Worm (Caenorhabditis elegans): Measurements from ENCODE around the gene T06E4.5.

Gene T06E4.5

ce11 chrV:9582594-9583322 lies 48.3 kb upstream of the T06E4.5 start, which contains the start of gene rtfo-1 (continued):
- TF ChIP-seq F13H6.1 (tag; optimal IDR thresholded peaks at IDR 0.05): no peak
- TF ChIP-seq ceh-18 (tag; optimal IDR thresholded peaks at IDR 0.05): no peak
- TF ChIP-seq ceh-24 (tag; optimal IDR thresholded peaks at IDR 0.05): no peak
- TF ChIP-seq npax-4 (tag; optimal IDR thresholded peaks at IDR 0.05): no peak
- peak; percentile 46 for TF ChIP-seq ttx-3 (tag; optimal IDR thresholded peaks at IDR 0.05)
- no peak for TF ChIP-seq unc-55 (GFP tag; optimal IDR thresholded peaks at IDR 0.05)
- TF ChIP-seq pros-1 (tag; optimal IDR thresholded peaks at IDR 0.05): no peak
- no peak for TF ChIP-seq elt-4 (tag; optimal IDR thresholded peaks at IDR 0.05)
- peak; percentile 13 for TF ChIP-seq fkh-6 (tag; optimal IDR thresholded peaks at IDR 0.05)
- no peak for TF ChIP-seq fkh-10 (GFP tag; optimal IDR thresholded peaks at IDR 0.05)
- peak; percentile 57 for TF ChIP-seq ceh-2 (tag; optimal IDR thresholded peaks at IDR 0.05)
- no peak for TF ChIP-seq ceh-22 (tag; optimal IDR thresholded peaks at IDR 0.05)

- no peak for TF ChIP-seq pha-2 (tag; optimal IDR thresholded peaks at IDR 0.05)
- no peak for TF ChIP-seq elt-4 (tag; optimal IDR thresholded peaks at IDR 0.05)
- no peak for TF ChIP-seq pag-3 (tag; optimal IDR thresholded peaks at IDR 0.05; ENCODE audit: borderline replicate concordance)
- TF ChIP-seq unc-86 (tag; optimal IDR thresholded peaks at IDR 0.05): no peak
- no peak for TF ChIP-seq Y22D7AL.16 (tag; optimal IDR thresholded peaks at IDR 0.05)
- no peak for TF ChIP-seq gmeb-2 (tag; optimal IDR thresholded peaks at IDR 0.05)
- TF ChIP-seq fkh-10 (GFP tag; optimal IDR thresholded peaks at IDR 0.05): no peak
- TF ChIP-seq syd-9 (tag; optimal IDR thresholded peaks at IDR 0.05): no peak
- TF ChIP-seq pros-1 (tag; optimal IDR thresholded peaks at IDR 0.05): no peak
- TF ChIP-seq C38D4.7 (GFP tag; optimal IDR thresholded peaks at IDR 0.05): no peak
- TF ChIP-seq dve-1 (tag; optimal IDR thresholded peaks at IDR 0.05): no peak
- TF ChIP-seq rnt-1 (tag; optimal IDR thresholded peaks at IDR 0.05): no peak
- TF ChIP-seq ceh-30 (tag; optimal IDR thresholded peaks at IDR 0.05): no peak
- TF ChIP-seq ceh-34 (tag; optimal IDR thresholded peaks at IDR 0.05): no peak
- TF ChIP-seq nfya-1 (tag; optimal IDR thresholded peaks at IDR 0.05): no peak
These were observed 47.8 kb upstream of the T06E4.5 start, which contains the start of gene K09G1.1 for ce11 chrV:9583323-9583644. K09G1.1 (plus strand) TSS chrV:9583545.

ce11 chrV:9584263-9584662 lies 46.8 kb upstream of the T06E4.5 start:
- no peak for TF ChIP-seq ahr-1 (tag; optimal IDR thresholded peaks at IDR 0.05)
- TF ChIP-seq odd-2 (tag; optimal IDR thresholded peaks at IDR 0.05): no peak
- no peak for TF ChIP-seq madf-2 (tag; optimal IDR thresholded peaks at IDR 0.05)
- no peak for TF ChIP-seq tbx-7 (tag; optimal IDR thresholded peaks at IDR 0.05)
- no peak for TF ChIP-seq lin-11 (tag; optimal IDR thresholded peaks at IDR 0.05)
- TF ChIP-seq ceh-2 (tag; optimal IDR thresholded peaks at IDR 0.05): no peak
- TF ChIP-seq hlh-30 (tag; optimal IDR thresholded peaks at IDR 0.05; ENCODE audit: insufficient read depth): no peak
- no peak for TF ChIP-seq syd-9 (tag; optimal IDR thresholded peaks at IDR 0.05)
- TF ChIP-seq K02D7.2 (tag; optimal IDR thresholded peaks at IDR 0.05): no peak
- no peak for TF ChIP-seq hlh-6 (tag; optimal IDR thresholded peaks at IDR 0.05)
- no peak for TF ChIP-seq tbx-2 (tag; optimal IDR thresholded peaks at IDR 0.05)
- TF ChIP-seq sdc-2 (tag; optimal IDR thresholded peaks at IDR 0.05): no peak
- no peak for TF ChIP-seq sox-4 (tag; optimal IDR thresholded peaks at IDR 0.05)
- TF ChIP-seq hlh-8 (tag; optimal IDR thresholded peaks at IDR 0.05): no peak
- TF ChIP-seq pax-1 (tag; optimal IDR thresholded peaks at IDR 0.05): no peak
- TF ChIP-seq Y22D7AL.16 (tag; optimal IDR thresholded peaks at IDR 0.05): no peak
- no peak for TF ChIP-seq C08G9.2 (tag; optimal IDR thresholded peaks at IDR 0.05)
- TF ChIP-seq elt-4 (tag; optimal IDR thresholded peaks at IDR 0.05): no peak
- TF ChIP-seq elt-2 (tag; optimal IDR thresholded peaks at IDR 0.05): no peak
- TF ChIP-seq ets-4 (tag; optimal IDR thresholded peaks at IDR 0.05): no peak

Data from whole organism, late embryonic.